Worm (Caenorhabditis elegans): ENCODE results near the gene F39F10.5.

DNA sequence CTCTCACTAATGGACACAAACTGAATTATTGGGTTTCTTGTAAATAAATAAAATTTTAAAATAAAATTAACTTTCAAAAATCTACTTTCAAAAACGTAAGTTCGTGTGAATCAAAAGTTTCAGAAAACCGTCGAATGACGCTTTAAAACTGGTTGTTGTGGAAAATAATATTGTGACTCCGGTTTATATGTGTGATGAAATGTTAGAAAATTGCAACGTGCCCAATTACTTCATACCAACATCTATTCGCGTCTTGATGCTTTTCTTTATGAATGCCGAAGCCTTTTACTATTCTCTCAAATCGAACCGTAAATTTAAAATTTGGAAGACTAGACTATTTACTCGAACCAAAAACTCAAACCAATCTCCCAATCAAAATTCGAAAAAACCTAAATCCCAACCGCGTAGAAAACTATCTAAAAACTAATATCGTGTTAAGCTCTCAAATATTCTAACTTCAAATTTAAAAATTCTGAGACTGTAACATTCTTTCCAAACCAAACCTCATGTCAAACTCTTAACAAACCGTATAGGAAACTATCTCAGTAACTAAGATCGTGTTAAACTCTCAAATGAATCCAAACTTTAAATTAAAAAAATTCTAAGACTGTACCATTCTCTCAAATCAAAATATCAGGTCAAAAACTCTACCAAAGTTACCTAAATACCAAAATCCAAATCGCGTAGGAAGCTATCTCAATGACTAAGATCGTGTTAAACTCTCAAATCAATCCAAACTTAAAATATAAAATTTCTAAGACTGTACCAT is 17.9 kb upstream of the F39F10.5 start:
- TF ChIP-seq akir-1 (GFP tag; optimal IDR thresholded peaks at IDR 0.05) (no peak), lag-1 (GFP tag; IDR thresholded peaks at IDR 0.05) (no peak), dpl-1 (GFP tag; optimal IDR thresholded peaks at IDR 0.05) (no peak), nfya-2 (GFP tag; IDR thresholded peaks at IDR 0.05) (peak; percentile 77), B0261.1 (tag; optimal IDR thresholded peaks at IDR 0.05) (peak; percentile 5), hlh-12 (tag; optimal IDR thresholded peaks at IDR 0.05) (peak; percentile 10), sdz-38 (tag; optimal IDR thresholded peaks at IDR 0.05) (no peak)
